Fruit fly (Drosophila melanogaster): ENCODE measurements around the gene CG5854.

The CG5854 gene

DNA sequence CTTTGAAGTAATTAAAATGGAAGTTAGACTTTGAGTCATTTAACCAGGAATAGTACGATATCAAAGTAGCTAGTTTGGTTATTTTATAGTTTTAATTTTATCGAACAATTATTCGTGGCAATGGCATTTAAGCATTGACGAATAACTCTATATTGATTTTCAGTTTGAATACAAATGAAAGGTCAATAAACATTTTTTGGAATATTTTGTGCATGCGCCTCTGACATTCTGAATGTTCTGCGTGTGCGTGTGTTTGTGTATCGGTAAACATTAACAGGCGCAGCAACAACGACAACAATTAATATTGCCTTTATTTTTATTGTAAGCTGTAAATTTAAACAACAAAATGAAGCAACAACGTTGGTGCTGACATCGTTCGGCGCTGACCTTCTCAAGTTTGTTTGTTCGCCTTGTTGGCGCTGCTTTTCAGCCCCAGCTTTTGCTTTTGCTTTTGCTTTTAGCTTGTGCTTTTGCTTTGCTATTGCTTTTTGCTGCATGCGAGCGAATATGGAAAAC, 24.3 kb upstream of the CG5854 start (continued):
- no peak for TF ChIP-seq CG2120 (GFP tag; optimal IDR thresholded peaks at IDR 0.05)
- no peak for TF ChIP-seq CG9215 (GFP tag; IDR thresholded peaks at IDR 0.05)
- TF ChIP-seq CG4820 (GFP tag; optimal IDR thresholded peaks at IDR 0.05), result peak; percentile 25
- no peak for TF ChIP-seq CG8290 (GFP tag; optimal IDR thresholded peaks at IDR 0.05)
- peak in 1 of 2 experiments; percentile 52 for TF ChIP-seq CG8290 (tag; optimal IDR thresholded peaks at IDR 0.05)
- TF ChIP-seq btn (GFP tag; optimal IDR thresholded peaks at IDR 0.05), result no peak
- no peak for TF ChIP-seq al (GFP tag; IDR thresholded peaks at IDR 0.05)
- TF ChIP-seq Dbx (GFP tag; IDR thresholded peaks at IDR 0.05), result no peak
- no peak for TF ChIP-seq her (GFP tag; optimal IDR thresholded peaks at IDR 0.05)
- TF ChIP-seq CG14965 (GFP tag; optimal IDR thresholded peaks at IDR 0.05; ENCODE audit: borderline replicate concordance), result no peak
- TF ChIP-seq CG10267 (tag; optimal IDR thresholded peaks at IDR 0.05), result no peak
- TF ChIP-seq CG18262 (tag; optimal IDR thresholded peaks at IDR 0.05), result no peak
- no peak for TF ChIP-seq pnt (GFP tag; optimal IDR thresholded peaks at IDR 0.05)
- TF ChIP-seq HLHmδ (GFP tag; optimal IDR thresholded peaks at IDR 0.05), result no peak
- no peak for TF ChIP-seq CG7357 (GFP tag; IDR thresholded peaks at IDR 0.05)
- no peak for TF ChIP-seq sr (GFP tag; IDR thresholded peaks at IDR 0.05)
- TF ChIP-seq az2 (GFP tag; optimal IDR thresholded peaks at IDR 0.05), result peak; percentile 11
- no peak for TF ChIP-seq crp (GFP tag; optimal IDR thresholded peaks at IDR 0.05)
- no peak for TF ChIP-seq dm (GFP tag; optimal IDR thresholded peaks at IDR 0.05)
- TF ChIP-seq Xrp1 (GFP tag; IDR thresholded peaks at IDR 0.05), result no peak
- TF ChIP-seq pho (GFP tag; optimal IDR thresholded peaks at IDR 0.05), result no peak
- no peak for TF ChIP-seq ham (GFP tag; IDR thresholded peaks at IDR 0.05)
- no peak for TF ChIP-seq vnd (GFP tag; IDR thresholded peaks at IDR 0.05; ENCODE audit: partially characterized antibody)
- peak; percentile 31 for TF ChIP-seq Oli (tag; optimal IDR thresholded peaks at IDR 0.05)
- TF ChIP-seq eve (GFP tag; optimal IDR thresholded peaks at IDR 0.05), result no peak
- TF ChIP-seq CG12236 (GFP tag; optimal IDR thresholded peaks at IDR 0.05), result no peak
- TF ChIP-seq CG4404 (GFP tag; IDR thresholded peaks at IDR 0.05), result no peak
- no peak; the same call in 1 of the 2 replicates for TF ChIP-seq slbo (GFP tag; IDR thresholded peaks at IDR 0.05)
- no peak for TF ChIP-seq CG9817 (tag; optimal IDR thresholded peaks at IDR 0.05)
- no peak for TF ChIP-seq CG16815 (GFP tag; optimal IDR thresholded peaks at IDR 0.05)
- TF ChIP-seq HLH54F (GFP tag; optimal IDR thresholded peaks at IDR 0.05), result no peak
- TF ChIP-seq Ada2b (GFP tag; IDR thresholded peaks at IDR 0.05), result no peak
- TF ChIP-seq NK7.1 (GFP tag; optimal IDR thresholded peaks at IDR 0.05), result no peak
- no peak for TF ChIP-seq Ets97D (GFP tag; optimal IDR thresholded peaks at IDR 0.05)
- no peak for TF ChIP-seq Dref (GFP tag; IDR thresholded peaks at IDR 0.05)
- no peak for TF ChIP-seq sisA (GFP tag; IDR thresholded peaks at IDR 0.05)
- TF ChIP-seq Atf3 (GFP tag; optimal IDR thresholded peaks at IDR 0.05), result no peak
- TF ChIP-seq Sry-β (GFP tag; optimal IDR thresholded peaks at IDR 0.05), result no peak
- no peak for TF ChIP-seq CG4617 (GFP tag; optimal IDR thresholded peaks at IDR 0.05; ENCODE audit: borderline replicate concordance)
- TF ChIP-seq hb (GFP tag; IDR thresholded peaks at IDR 0.05; ENCODE audit: partially characterized antibody), result no peak
- no peak for TF ChIP-seq TFAM (GFP tag; optimal IDR thresholded peaks at IDR 0.05)
- TF ChIP-seq CG16813 (GFP tag; IDR thresholded peaks at IDR 0.05; ENCODE audit: partially characterized antibody), result no peak
- TF ChIP-seq gem (tag; optimal IDR thresholded peaks at IDR 0.05), result peak; percentile 54
- TF ChIP-seq CG10565 (GFP tag; optimal IDR thresholded peaks at IDR 0.05), result no peak
- TF ChIP-seq CG8765 (GFP tag; IDR thresholded peaks at IDR 0.05), result no peak
- TF ChIP-seq kay (GFP tag; optimal IDR thresholded peaks at IDR 0.05), result no peak
- peak; percentile 39 for TF ChIP-seq CG17385 (GFP tag; optimal IDR thresholded peaks at IDR 0.05)
- TF ChIP-seq E2f2 (GFP tag; IDR thresholded peaks at IDR 0.05), result peak; percentile 21; the same call in 1 of the 2 replicates
- TF ChIP-seq Antp (GFP tag; optimal IDR thresholded peaks at IDR 0.05), result no peak
- TF ChIP-seq ap (GFP tag; IDR thresholded peaks at IDR 0.05), result no peak
- TF ChIP-seq sens-2 (GFP tag; IDR thresholded peaks at IDR 0.05), result no peak
- no peak for TF ChIP-seq CG9932 (GFP tag; IDR thresholded peaks at IDR 0.05)
- no peak for TF ChIP-seq zfh2 (GFP tag; optimal IDR thresholded peaks at IDR 0.05)
